Fruit fly (Drosophila melanogaster): ENCODE measurements around the gene CG12003.
A peak's percentile ranks its signal among the peaks of the same experiment; 100 is the strongest.

CG12003 gene

DNA sequence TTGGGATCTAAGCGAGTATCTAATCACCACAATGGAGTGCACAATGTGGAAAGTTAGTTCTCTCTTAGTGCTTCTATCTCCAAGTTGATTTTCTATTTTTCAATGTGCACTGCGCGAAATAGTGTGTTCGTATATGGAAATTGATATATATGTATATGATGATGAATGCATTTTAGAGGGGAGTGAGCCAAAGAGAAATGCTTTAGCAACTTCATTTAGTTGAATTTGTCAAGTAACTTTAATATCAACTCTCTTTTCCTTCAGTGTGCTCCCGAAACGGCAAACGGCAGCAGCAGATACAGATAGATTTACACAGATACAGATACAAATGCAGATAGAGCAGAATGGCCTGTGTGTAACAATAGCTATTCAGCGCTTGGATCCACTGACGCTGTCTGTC is 18.8 kb downstream of the CG12003 start (continued):
- no peak for TF ChIP-seq gro (GFP tag; optimal IDR thresholded peaks at IDR 0.05)
- peak; percentile 43 to 59 for TF ChIP-seq Pdp1 (GFP tag; optimal IDR thresholded peaks at IDR 0.05)
- TF ChIP-seq NC2β (GFP tag; optimal IDR thresholded peaks at IDR 0.05): peak; percentile 64
- TF ChIP-seq sc (optimal IDR thresholded peaks at IDR 0.05): no peak
- TF ChIP-seq sc (GFP tag; optimal IDR thresholded peaks at IDR 0.05): peak; percentile 67
- no peak for TF ChIP-seq CG10979 (tag; optimal IDR thresholded peaks at IDR 0.05)
- peak; percentile 64; the same call in 2 of the 3 replicates for TF ChIP-seq ken (GFP tag; IDR thresholded peaks at IDR 0.05)
- no peak for TF ChIP-seq caup (GFP tag; optimal IDR thresholded peaks at IDR 0.05; ENCODE audit: severe bottlenecking)
- TF ChIP-seq CG2875 (GFP tag; optimal IDR thresholded peaks at IDR 0.05): peak; percentile 56
- TF ChIP-seq CG4617 (GFP tag; optimal IDR thresholded peaks at IDR 0.05; ENCODE audit: borderline replicate concordance): peak; percentile 16
- TF ChIP-seq ato (GFP tag; IDR thresholded peaks at IDR 0.05; ENCODE audit: partially characterized antibody): no peak
- peak; percentile 55; the same call in 2 of the 3 replicates for TF ChIP-seq ase (GFP tag; IDR thresholded peaks at IDR 0.05)
- 0 out of 3 replicates have a peak, but pooled peaks have one; percentile 48 for TF ChIP-seq CG11456 (GFP tag; IDR thresholded peaks at IDR 0.05)
- no peak for TF ChIP-seq HLHmδ (GFP tag; optimal IDR thresholded peaks at IDR 0.05)
- TF ChIP-seq CG5180 (GFP tag; optimal IDR thresholded peaks at IDR 0.05): no peak
- no peak for TF ChIP-seq HLH54F (GFP tag; optimal IDR thresholded peaks at IDR 0.05)
- no peak for TF ChIP-seq Camta (GFP tag; optimal IDR thresholded peaks at IDR 0.05)
- TF ChIP-seq lola (GFP tag; optimal IDR thresholded peaks at IDR 0.05): peak in 1 of 3 experiments; percentile 59
- peak; percentile 61 for TF ChIP-seq slp2 (GFP tag; optimal IDR thresholded peaks at IDR 0.05)
- no peak for TF ChIP-seq CG10321 (GFP tag; IDR thresholded peaks at IDR 0.05)
- peak in 1 of 2 experiments; percentile 46 for TF ChIP-seq Eip74EF (GFP tag; optimal IDR thresholded peaks at IDR 0.05)
- TF ChIP-seq CG32772 (GFP tag; IDR thresholded peaks at IDR 0.05): peak; percentile 65
- TF ChIP-seq hb (GFP tag; IDR thresholded peaks at IDR 0.05; ENCODE audit: partially characterized antibody): no peak
- no peak for TF ChIP-seq Jarid2 (GFP tag; optimal IDR thresholded peaks at IDR 0.05)
- TF ChIP-seq sr (GFP tag; IDR thresholded peaks at IDR 0.05): no peak
- TF ChIP-seq klu (GFP tag; IDR thresholded peaks at IDR 0.05): 0 out of 2 replicates have a peak, but pooled peaks have one; percentile 10
- TF ChIP-seq fd96Cb (tag; optimal IDR thresholded peaks at IDR 0.05): no peak
- peak; percentile 41 for TF ChIP-seq jumu (GFP tag; optimal IDR thresholded peaks at IDR 0.05)
- TF ChIP-seq Atf-2 (GFP tag; optimal IDR thresholded peaks at IDR 0.05): peak; percentile 47
- TF ChIP-seq ATbp (GFP tag; optimal IDR thresholded peaks at IDR 0.05): peak; percentile 55
- no peak for TF ChIP-seq Nf-YA (GFP tag; IDR thresholded peaks at IDR 0.05)
- no peak for TF ChIP-seq mirr (GFP tag; optimal IDR thresholded peaks at IDR 0.05)
- peak; percentile 72 for TF ChIP-seq Oli (tag; optimal IDR thresholded peaks at IDR 0.05)
- no peak for TF ChIP-seq CG6765 (GFP tag; optimal IDR thresholded peaks at IDR 0.05)
- TF ChIP-seq CG8089 (GFP tag; optimal IDR thresholded peaks at IDR 0.05): peak; percentile 38
- no peak for TF ChIP-seq Fer1 (GFP tag; optimal IDR thresholded peaks at IDR 0.05)
- TF ChIP-seq CTCF (GFP tag; optimal IDR thresholded peaks at IDR 0.05): no peak
- peak; percentile 29 for TF ChIP-seq CG10462 (GFP tag; optimal IDR thresholded peaks at IDR 0.05)
- TF ChIP-seq ap (GFP tag; IDR thresholded peaks at IDR 0.05): peak; percentile 59
- TF ChIP-seq CG2889 (GFP tag; IDR thresholded peaks at IDR 0.05): no peak
- TF ChIP-seq sug (tag; optimal IDR thresholded peaks at IDR 0.05): no peak
- peak; percentile 52 for TF ChIP-seq CG4707 (GFP tag; optimal IDR thresholded peaks at IDR 0.05)
- peak; percentile 4 for TF ChIP-seq Blimp-1 (GFP tag; optimal IDR thresholded peaks at IDR 0.05)
- TF ChIP-seq CG1529 (GFP tag; optimal IDR thresholded peaks at IDR 0.05): peak; percentile 61
- TF ChIP-seq CG17568 (GFP tag; optimal IDR thresholded peaks at IDR 0.05): peak; percentile 56
- TF ChIP-seq CrebB (tag; optimal IDR thresholded peaks at IDR 0.05): peak; percentile 12
- TF ChIP-seq CG10431 (GFP tag; optimal IDR thresholded peaks at IDR 0.05): no peak
- TF ChIP-seq Neu2 (GFP tag; optimal IDR thresholded peaks at IDR 0.05; ENCODE audit: borderline replicate concordance): no peak
- peak; percentile 74 for TF ChIP-seq ara (GFP tag; IDR thresholded peaks at IDR 0.05)
- no peak for TF ChIP-seq HmgD (GFP tag; optimal IDR thresholded peaks at IDR 0.05)

Data from whole organism, embryonic.